Fruit fly (Drosophila melanogaster) whole organism, larva: ENCODE measurements around the gene mRpL17.

Source experiments
- noc ChIP-seq: fragments of 200-800 bp; sonication (Bioruptor generic); optimal IDR thresholded peaks from 3 replicates; lab custom pipeline; 2019; ENCODE audit warnings: missing biosample characterization, mild to moderate bottlenecking, missing genetic modification characterization, moderate library complexity

mRpL17 gene

dm6 chr3L:257618-258475 is 6.7 kb upstream of the mRpL17 start, which contains the start of the genes DIP2 and wac:
Gene DIP2 (minus strand): TSS chr3L:257954.
Gene wac (plus strand): TSS chr3L:258176.
- TF ChIP-seq noc (tag; lab: Kevin White, UChicago) = no peak

DNA sequence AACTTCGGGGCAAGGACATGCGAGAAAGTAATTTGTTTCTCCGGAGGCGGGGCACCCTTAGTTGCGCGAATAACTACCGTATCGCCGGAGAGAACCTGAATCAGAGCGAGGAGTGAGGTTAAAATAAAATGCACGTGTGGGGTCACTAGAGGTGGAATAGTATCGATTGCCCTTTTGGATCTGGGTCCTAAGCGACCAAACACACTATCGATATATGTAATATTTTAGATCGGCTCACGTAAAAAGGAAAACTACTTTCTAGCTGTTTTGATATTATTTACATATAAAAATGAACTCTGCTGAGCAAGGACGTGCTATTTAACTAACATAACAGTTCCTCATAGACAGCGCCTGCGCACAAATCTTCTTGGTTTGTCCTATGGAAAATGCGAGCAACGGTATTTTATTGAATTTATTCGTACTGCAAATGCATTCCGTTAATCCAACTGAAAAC is 1.8 kb upstream of the mRpL17 start:
- no peak for TF ChIP-seq noc (tag; lab: Kevin White, UChicago)

DNA sequence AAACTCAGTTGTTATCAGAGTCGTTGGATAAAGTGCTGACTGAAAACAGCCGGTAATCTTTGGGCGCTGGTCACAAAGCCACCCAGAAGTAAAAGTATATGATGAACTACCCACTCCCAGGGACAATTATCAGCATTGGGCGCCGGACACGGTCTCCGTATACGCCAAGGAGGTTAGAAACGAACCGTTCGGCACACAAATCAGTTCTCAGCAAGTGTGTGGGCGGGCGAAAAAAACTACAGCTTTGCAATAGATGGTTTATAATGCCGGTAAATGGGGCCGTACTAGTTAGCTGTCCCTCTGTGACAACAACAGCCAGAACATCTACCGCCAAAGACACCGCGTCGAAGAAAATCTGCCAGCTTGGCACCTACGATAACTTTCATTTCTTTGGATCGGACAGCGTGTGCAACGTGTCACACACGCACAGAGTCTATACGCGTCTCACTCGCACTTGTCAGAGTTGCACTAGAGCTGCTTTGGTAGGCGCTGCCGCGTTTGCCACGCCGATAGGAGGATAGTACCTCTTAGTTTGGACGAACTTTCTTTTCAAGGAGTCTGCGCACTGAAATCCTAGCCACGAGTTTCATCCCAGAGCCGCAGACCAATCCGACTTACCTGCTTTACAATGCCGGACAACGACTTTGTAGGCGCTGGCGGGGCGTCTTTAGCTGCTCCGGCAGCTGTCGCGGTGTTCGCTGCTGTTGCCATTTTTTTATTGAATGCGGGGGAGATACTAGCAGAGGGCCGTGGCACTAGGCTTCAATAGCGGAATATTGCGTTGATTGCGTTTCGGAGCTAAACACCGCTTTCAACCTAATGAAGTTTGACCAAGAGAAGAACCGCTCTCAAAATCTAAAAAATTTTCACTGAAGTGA is 840 bp upstream of the mRpL17 start:
- TF ChIP-seq noc (tag; lab: Kevin White, UChicago) = no peak

DNA sequence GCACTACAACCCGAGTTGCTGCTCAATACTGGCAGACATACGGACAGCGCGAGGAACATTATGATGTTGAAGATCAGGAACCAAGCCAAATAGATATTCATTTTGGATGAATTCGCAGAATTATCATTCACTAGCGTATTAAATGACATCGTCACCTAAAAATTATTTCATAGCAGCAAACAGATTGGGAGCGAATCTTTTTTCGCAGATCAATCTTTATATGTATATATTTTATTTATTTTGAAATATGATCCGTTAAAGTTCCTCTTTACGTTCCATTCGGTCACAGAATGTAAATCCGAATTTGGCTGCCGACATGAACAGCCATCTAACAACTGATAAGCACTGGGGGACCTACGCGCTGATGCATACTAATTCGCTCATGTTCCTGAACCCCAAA is 1.2 kb downstream of the mRpL17 start, which contains the start of gene CG34263:
Gene CG34263 (minus strand): TSS at position 101 of the 400 bp plus-strand sequence.
- no peak for TF ChIP-seq noc (tag; lab: Kevin White, UChicago)

dm6 chr3L:267083-267482 is 2.5 kb downstream of the mRpL17 start, which contains the start of gene miple1:
Gene miple1 (plus strand): TSS chr3L:267299.
- no peak for TF ChIP-seq noc (tag; lab: Kevin White, UChicago)

DNA sequence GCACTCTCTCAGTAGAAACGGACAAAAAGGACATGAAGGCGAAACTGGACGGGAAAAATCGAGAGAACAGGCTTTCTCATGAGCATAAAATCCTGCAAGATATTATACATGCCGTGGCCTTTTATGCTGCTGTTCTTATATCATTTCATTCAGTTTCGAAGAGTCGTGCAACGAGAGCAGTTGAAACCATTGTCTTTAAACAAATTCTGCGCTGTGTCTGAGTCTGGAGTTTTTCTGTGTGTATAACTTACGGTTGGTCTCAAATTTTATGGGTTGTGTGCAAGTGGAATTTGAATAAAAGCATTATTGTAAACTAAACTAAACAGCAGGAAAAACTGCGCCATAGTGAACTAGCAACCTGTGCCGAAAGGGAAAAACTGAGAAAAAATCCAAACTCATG is 3.0 kb downstream of the mRpL17 start:
- no peak for TF ChIP-seq noc (tag; lab: Kevin White, UChicago)

DNA sequence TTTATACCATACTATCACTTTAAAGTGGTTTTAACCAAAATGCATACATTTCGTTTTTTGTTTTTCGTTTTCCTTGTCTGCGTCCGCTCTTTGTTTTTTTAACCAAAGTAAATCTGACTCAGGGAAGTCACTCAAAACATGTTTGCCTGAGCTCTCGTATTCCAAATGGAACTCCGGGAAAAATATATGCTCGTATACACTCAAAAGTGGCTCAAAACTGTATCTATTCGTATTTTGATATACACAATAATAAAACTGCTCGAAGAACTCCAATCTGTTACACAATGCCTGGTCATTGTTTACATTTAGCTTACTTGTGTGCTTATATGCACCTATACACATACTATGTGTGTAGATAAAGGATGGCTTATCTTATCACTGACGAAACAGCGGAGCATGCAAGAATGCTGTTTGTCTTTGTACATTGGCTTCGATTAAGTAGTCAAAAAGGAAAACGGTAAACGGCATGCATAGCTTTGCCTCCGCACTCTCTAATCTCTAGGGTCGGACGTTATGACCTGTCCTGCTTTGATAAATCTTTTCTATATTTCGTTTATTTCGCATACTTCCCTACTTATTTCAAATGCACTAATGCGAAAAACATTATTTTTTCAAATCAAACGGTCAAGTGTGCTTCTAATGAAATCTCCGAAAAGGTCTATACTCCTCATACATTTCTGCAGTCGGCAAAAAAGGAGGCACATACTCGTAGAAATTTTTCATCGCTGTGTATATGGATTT is 6.4 kb downstream of the mRpL17 start, which contains the start of gene miple2:
Gene miple2 (plus strand): TSS at position 441 of the 741 bp plus-strand sequence.
- peak; percentile 47 for TF ChIP-seq noc (tag; lab: Kevin White, UChicago)

DNA sequence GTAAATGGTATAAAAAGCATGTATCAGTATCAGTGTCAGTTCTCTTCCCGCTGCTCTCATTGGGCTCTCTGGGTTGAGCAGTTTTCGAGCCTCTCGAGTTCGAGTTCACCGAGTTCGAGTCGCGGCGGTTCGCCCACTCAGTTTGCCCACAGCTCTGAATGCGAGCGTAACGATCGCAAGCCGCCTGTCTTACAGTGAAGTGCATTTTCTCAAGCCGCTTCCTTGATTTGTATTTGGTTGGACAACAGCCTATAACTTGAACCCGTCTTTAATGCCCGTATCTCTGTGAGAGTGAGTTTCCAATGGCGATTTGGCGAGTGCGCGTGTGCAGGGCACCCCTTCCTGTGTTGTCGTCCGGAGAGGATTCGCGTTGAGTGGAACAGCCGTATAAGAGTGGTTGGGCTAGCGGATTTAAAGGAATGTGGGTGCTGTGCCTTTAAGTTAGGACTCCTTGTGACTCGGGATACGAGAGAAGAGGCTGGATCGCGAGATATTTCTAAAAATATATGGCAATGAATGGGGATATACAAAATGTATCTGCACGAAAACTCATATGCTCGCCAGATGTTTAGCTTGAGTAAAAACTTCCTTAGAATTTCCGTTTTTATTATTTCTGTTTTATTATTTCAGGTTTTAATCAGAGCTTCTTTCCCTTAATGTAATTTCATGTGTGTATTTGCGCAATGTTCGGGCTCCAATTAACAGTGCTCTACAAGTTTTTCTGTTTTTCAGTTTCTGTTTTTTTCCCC is 7.1 kb downstream of the mRpL17 start:
- TF ChIP-seq noc (tag; lab: Kevin White, UChicago) = no peak

dm6 chr3L:273291-273690 is 8.7 kb downstream of the mRpL17 start, which contains the start of gene CG32845:
Gene CG32845 (minus strand): TSS chr3L:273391.
- TF ChIP-seq noc (tag; lab: Kevin White, UChicago) = no peak

- no peak for TF ChIP-seq noc (tag; lab: Kevin White, UChicago)
These were observed 10.3 kb downstream of the mRpL17 start, which contains the start of gene ttm2 for dm6 chr3L:274855-275254. Gene ttm2 (plus strand): TSS chr3L:275155.

dm6 chr3L:276736-277487 is 12.3 kb downstream of the mRpL17 start, which contains the start of gene RhoGEF3:
Gene RhoGEF3 (plus strand): TSS chr3L:277437.
- no peak for TF ChIP-seq noc (tag; lab: Kevin White, UChicago)

DNA sequence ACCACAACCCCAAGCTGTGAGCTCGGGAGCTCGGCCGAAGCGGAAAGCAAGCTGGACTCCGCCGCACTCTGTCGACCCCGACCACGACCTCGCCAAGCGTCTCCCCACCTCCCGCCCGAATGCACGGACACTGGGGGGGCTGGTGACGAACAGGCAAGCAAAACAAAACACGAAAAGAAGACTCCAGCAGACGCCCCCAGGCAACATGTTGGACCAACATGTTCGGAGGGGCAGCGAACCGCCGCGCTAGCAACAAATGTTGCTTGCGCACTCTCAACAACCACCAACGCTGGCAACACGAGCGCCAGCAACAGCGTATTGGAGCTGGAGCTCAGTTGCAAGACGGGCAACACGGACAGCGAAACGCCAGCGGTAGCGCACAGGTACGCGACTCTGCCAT is 17.7 kb downstream of the mRpL17 start:
- no peak for TF ChIP-seq noc (tag; lab: Kevin White, UChicago)

DNA sequence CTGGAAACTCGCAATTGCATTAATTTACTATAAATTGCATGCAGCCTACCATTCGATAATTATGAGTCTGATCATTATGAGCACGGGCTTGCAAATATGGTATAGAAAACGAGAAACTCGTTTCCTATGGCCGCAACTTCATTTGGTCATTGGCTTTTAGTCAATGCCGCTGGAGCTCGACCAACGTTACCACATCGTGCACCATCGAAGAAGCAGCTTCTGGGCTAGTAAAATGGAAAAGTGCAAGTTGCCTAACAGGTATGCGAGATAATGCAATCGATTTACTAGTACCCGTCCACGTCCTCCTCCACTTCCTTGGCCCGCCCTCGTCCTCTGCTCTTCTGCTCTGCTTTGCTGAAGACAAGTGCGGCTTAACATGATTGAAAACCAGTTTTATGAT is 19.7 kb downstream of the mRpL17 start:
- TF ChIP-seq noc (tag; lab: Kevin White, UChicago) = no peak
